Fruit fly (Drosophila melanogaster): ENCODE results near the gene CG7368.
A peak's percentile ranks its signal among the peaks of the same experiment; 100 is the strongest.

Gene CG7368

dm6 chr3L:11623245-11623883 lies 26.4 kb downstream of the CG7368 start (continued):
- TF ChIP-seq otp (GFP tag; IDR thresholded peaks at IDR 0.05) (no peak), Jarid2 (GFP tag; optimal IDR thresholded peaks at IDR 0.05) (no peak), CG11696 (GFP tag; IDR thresholded peaks at IDR 0.05) (no peak), CG13894 (tag; optimal IDR thresholded peaks at IDR 0.05) (no peak), CG1233 (GFP tag; optimal IDR thresholded peaks at IDR 0.05) (no peak), CG12391 (tag; optimal IDR thresholded peaks at IDR 0.05) (no peak), CG10979 (tag; optimal IDR thresholded peaks at IDR 0.05) (no peak), schlank (tag; optimal IDR thresholded peaks at IDR 0.05) (no peak), CG14050 (GFP tag; IDR thresholded peaks at IDR 0.05) (no peak), CG13123 (GFP tag; optimal IDR thresholded peaks at IDR 0.05) (no peak), row (GFP tag; IDR thresholded peaks at IDR 0.05) (peak; percentile 41; the same call in 1 of the 3 replicates), CG12744 (GFP tag; optimal IDR thresholded peaks at IDR 0.05) (no peak), wor (GFP tag; IDR thresholded peaks at IDR 0.05) (no peak), eve (GFP tag; optimal IDR thresholded peaks at IDR 0.05) (no peak), CG17829 (tag; optimal IDR thresholded peaks at IDR 0.05) (no peak), stwl (tag; optimal IDR thresholded peaks at IDR 0.05) (no peak), CG4820 (GFP tag; optimal IDR thresholded peaks at IDR 0.05) (no peak), E2f2 (GFP tag; IDR thresholded peaks at IDR 0.05) (peak; percentile 33), gsb-n (tag; optimal IDR thresholded peaks at IDR 0.05) (no peak), phol (tag; optimal IDR thresholded peaks at IDR 0.05) (no peak), fu2 (GFP tag; optimal IDR thresholded peaks at IDR 0.05) (no peak), Camta (GFP tag; optimal IDR thresholded peaks at IDR 0.05) (no peak), CG12942 (GFP tag; optimal IDR thresholded peaks at IDR 0.05) (no peak), CG8281 (tag; optimal IDR thresholded peaks at IDR 0.05) (no peak), pzg (GFP tag; optimal IDR thresholded peaks at IDR 0.05) (peak; percentile 25), lmd (GFP tag; IDR thresholded peaks at IDR 0.05) (no peak), insv (GFP tag; optimal IDR thresholded peaks at IDR 0.05) (no peak), Dref (GFP tag; IDR thresholded peaks at IDR 0.05) (no peak), CG34422 (GFP tag; IDR thresholded peaks at IDR 0.05) (no peak), btn (GFP tag; optimal IDR thresholded peaks at IDR 0.05) (no peak), Bgb (GFP tag; IDR thresholded peaks at IDR 0.05; ENCODE audit: partially characterized antibody) (peak; percentile 31; the same call in 1 of the 2 replicates), HLH54F (GFP tag; optimal IDR thresholded peaks at IDR 0.05) (no peak), CG18764 (GFP tag; optimal IDR thresholded peaks at IDR 0.05) (no peak), z (GFP tag; IDR thresholded peaks at IDR 0.05) (no peak), CG10209 (GFP tag; optimal IDR thresholded peaks at IDR 0.05) (no peak), chn (GFP tag; optimal IDR thresholded peaks at IDR 0.05) (no peak), Xrp1 (GFP tag; IDR thresholded peaks at IDR 0.05) (no peak), CG16813 (GFP tag; IDR thresholded peaks at IDR 0.05; ENCODE audit: partially characterized antibody) (no peak), Rx (GFP tag; IDR thresholded peaks at IDR 0.05) (no peak), lbe (GFP tag; optimal IDR thresholded peaks at IDR 0.05) (peak; percentile 60), cas (GFP tag; IDR thresholded peaks at IDR 0.05) (no peak), CG17568 (GFP tag; optimal IDR thresholded peaks at IDR 0.05) (no peak), dmrt11E (tag; optimal IDR thresholded peaks at IDR 0.05) (no peak), Sry-β (GFP tag; optimal IDR thresholded peaks at IDR 0.05) (no peak), slbo (GFP tag; IDR thresholded peaks at IDR 0.05) (peak; percentile 25; the same call in 1 of the 2 replicates), hb (GFP tag; IDR thresholded peaks at IDR 0.05; ENCODE audit: partially characterized antibody) (no peak), Oaz (GFP tag; IDR thresholded peaks at IDR 0.05) (no peak), CG11247 (GFP tag; IDR thresholded peaks at IDR 0.05) (no peak), CG9727 (GFP tag; optimal IDR thresholded peaks at IDR 0.05) (no peak), gcm (GFP tag; optimal IDR thresholded peaks at IDR 0.05) (no peak), sima (GFP tag; optimal IDR thresholded peaks at IDR 0.05) (no peak)

Measured in whole organism, embryonic.